Fruit fly (Drosophila melanogaster): ENCODE data around the gene Osi10b.

- TF ChIP-seq Pif1B (GFP tag; optimal IDR thresholded peaks at IDR 0.05) (no peak), D1 (tag; optimal IDR thresholded peaks at IDR 0.05) (no peak), CG15710 (tag; optimal IDR thresholded peaks at IDR 0.05) (no peak), rn (GFP tag; IDR thresholded peaks at IDR 0.05) (no peak)
Measured at dm6 chr3R:6241289-6241688, 24.7 kb upstream of the Osi10b start.
